Worm (Caenorhabditis elegans): ENCODE results near the gene mrpl-28.

DNA sequence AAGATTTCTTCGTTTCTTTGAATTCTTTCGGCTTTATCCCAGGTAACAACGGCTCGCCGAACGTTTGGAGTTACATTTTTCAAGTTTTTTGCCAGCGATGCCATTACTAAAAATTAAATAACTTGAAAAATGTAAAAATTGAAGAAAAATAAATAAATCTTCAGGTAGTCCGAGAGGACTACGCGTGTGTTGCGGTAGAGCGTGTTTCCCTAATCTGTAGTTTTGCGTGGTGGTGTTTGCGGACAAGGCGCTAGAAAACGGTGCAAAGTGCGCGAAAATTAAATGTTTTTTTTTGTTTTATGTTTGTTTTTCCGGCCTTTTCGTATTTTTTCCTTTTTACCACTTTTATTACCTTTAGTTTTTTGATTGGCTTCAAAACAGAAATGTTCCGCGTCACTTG, at the start of gene mrpl-28:
- TF ChIP-seq ztf-23 (GFP tag; IDR thresholded peaks at IDR 0.05) (0 out of 2 replicates have a peak, but pooled peaks have one; percentile 25), ref-1 (GFP tag; conservative IDR thresholded peaks at IDR 0.05) (no peak), flt-1 (GFP tag; IDR thresholded peaks at IDR 0.05) (no peak), klf-2 (GFP tag; conservative IDR thresholded peaks at IDR 0.05) (no peak), T22C8.4 (GFP tag; IDR thresholded peaks at IDR 0.05) (0 out of 2 replicates have a peak, but pooled peaks have one; percentile 28)

Data from whole organism, midembryonic.